Fruit fly (Drosophila melanogaster) whole organism, pupa: ENCODE measurements around the gene CG10182.

Experiments used
- CG8159 ChIP-seq: fragments of 200-800 bp; sonication (Bioruptor generic); optimal IDR thresholded peaks from 3 replicates; lab custom pipeline; 2018; ENCODE audit warnings: missing biosample characterization, mild to moderate bottlenecking, missing genetic modification characterization, moderate library complexity
- D1 ChIP-seq: fragments of 200-800 bp; sonication (Bioruptor generic); optimal IDR thresholded peaks from 2 replicates; lab custom pipeline; 2018; ENCODE audit warnings: missing biosample characterization, mild to moderate bottlenecking, missing genetic modification characterization, moderate library complexity
- EcR ChIP-seq: fragments of 200-800 bp; sonication (Bioruptor generic); optimal IDR thresholded peaks from 3 replicates; lab custom pipeline; 2019; ENCODE audit warnings: missing biosample characterization, missing genetic modification characterization, mild to moderate bottlenecking, moderate library complexity, missing genetic modification reagents
- Pif1B ChIP-seq: fragments of 200-800 bp; sonication (Bioruptor generic); optimal IDR thresholded peaks from 3 replicates; lab custom pipeline; 2016; ENCODE audit warnings: missing biosample characterization, missing genetic modification characterization
- gl ChIP-seq: fragments of 200-800 bp; sonication (Bioruptor generic); optimal IDR thresholded peaks from 2 replicates; lab custom pipeline; 2018; ENCODE audit warnings: missing biosample characterization, mild to moderate bottlenecking, missing genetic modification characterization

DNA sequence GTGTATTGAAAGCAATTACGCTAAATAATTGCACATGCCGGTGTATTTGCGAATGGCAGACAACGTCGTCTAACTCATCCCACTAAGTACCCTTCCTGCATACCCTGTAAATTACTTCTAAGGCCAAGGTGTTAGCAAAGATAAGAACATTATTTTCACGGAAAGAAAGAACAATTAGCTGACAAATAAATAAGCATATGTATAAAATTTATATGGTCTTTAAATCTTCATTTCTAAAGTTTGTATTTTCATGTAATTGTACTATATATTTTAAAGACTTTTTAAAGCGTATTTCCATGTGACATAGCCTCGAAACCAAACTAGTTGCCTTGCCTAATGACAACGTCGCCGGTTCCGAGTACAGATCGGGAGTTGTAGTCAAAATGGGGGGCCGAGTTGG lies 47.7 kb upstream of the CG10182 start:
- TF ChIP-seq CG8159 (tag; lab: Kevin White, UChicago), result no peak
- TF ChIP-seq D1, result no peak
- no peak for TF ChIP-seq gl (tag; lab: Kevin White, UChicago)
- TF ChIP-seq Pif1B (GFP tag; lab: Kevin White, UChicago), result no peak
- no peak for TF ChIP-seq EcR (GFP tag; lab: Kevin White, UChicago)
